Fruit fly (Drosophila melanogaster) S2 (cell line): Measurements from ENCODE around the gene CG13896.

Experiments used
- CG8478 ChIP-seq: fragments of >200 bp; optimal IDR thresholded peaks from 2 replicates; lab custom pipeline; 2018
- CTCF ChIP-seq, 2 experiments: fragments of >200 bp; optimal IDR thresholded peaks; 2 replicates each; lab custom pipeline; 2018

CG13896 gene

DNA sequence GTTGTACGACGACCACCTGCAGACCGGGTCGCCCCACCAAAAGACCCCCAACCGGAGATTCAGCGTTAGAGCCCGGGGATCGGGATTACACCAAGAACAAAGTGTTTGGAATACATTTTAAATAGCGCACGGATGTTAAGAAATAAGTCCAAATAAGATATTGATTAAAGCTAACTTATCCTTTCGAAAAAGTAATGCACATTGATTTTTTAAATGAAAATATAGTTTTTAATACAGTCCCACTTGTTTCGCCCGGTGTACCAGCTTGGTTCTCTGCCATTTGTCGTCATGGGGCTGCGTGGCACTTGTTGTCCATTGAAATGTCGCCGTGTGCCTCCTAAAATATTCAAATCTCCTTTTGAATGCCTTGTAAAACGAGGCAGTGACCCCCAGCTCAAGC, 9.4 kb upstream of the CG13896 start:
- TF ChIP-seq CG8478 (no peak), CTCF (optimal IDR thresholded peaks at IDR 0.05; lab: Kevin White, UChicago) (no peak)

DNA sequence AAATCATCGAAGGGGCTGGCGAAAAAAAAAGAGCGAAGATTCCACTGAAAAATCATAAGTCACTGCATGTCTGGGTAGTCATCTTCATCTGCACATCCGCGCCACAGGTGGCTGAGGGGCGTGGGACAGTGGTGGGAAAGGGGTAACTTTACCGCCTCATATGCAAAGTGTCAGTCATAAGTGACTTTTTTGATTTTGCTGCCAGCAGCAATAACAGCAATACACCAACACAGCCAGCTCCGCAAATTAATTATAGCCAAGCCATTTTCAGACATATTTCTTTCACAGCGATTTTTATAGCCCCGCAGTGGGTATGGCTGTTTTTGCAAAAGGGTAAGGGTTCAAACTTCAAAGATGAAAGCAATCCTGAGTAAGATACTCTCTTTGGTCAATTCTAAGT, 6.7 kb upstream of the CG13896 start:
- TF ChIP-seq CG8478 (no peak), CTCF (optimal IDR thresholded peaks at IDR 0.05; lab: Kevin White, UChicago) (no peak)

DNA sequence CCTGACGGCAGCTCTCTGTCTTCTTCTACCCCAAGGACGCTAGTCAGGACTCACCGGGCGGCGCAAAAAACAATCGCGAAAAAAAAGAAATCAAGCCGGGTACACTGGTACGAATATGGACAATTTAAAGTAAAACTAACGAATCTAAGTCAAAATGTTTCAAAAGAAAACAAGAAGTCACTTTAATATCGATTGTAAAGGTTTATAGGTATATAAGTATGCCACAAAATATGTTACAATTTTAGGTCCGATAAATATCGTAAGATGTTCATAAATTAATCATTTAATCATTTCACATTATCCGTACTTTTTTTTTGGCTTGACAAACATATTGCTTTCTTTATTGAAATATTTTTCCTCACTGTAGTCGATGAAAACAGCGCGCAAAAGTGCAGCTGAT, 4.4 kb upstream of the CG13896 start:
- TF ChIP-seq CTCF (optimal IDR thresholded peaks at IDR 0.05; lab: Kevin White, UChicago) = no peak
- no peak for TF ChIP-seq CG8478

DNA sequence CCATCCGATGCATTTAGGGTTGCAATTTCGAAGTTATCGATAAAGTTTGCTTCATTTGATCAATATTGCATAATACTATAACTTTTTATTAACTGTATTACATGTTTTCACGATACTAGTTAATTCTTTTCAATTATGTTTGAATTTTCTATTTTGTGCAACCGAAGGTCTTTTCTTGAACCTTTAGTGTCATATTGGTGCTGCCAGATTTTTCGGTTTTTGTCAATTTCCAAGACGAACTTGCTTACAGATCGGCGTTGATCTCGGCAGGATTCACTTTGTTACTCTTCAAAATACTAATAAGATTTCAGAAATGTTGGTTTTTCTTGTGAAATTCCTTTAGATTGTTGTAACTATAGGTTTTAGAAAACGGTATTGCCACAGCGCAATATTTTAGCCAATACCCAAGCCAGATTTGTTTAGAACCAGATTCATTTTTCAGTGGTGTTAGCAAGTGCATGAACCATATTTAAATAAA, 1.3 kb downstream of the CG13896 start, which contains the start of gene CkIIalpha-i3:
Gene CkIIalpha-i3 (minus strand): TSS at position 263 of the 478 bp plus-strand sequence.
- no peak for TF ChIP-seq CG8478
- peak; percentile 36 to 57 for TF ChIP-seq CTCF (optimal IDR thresholded peaks at IDR 0.05; lab: Kevin White, UChicago)

DNA sequence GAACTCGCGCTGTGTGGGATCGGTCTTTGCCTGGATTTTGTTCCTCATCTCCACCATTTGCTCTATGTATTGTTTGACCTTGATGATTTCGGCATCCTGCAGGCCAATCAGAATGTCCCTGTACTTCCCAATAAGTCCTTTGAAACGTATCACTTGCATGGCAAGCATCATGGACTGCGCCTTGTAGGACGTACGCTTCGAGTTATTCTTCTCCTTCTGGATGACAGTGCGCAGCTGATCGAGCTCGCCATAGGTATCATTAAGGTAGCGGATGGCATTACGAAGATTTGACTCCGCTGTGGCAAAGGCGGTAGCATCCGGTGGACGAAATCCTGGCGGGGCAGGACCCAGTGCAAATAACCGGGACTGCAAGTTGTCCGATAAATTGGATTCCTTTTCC, 1.8 kb downstream of the CG13896 start:
- no peak for TF ChIP-seq CG8478
- TF ChIP-seq CTCF (optimal IDR thresholded peaks at IDR 0.05; lab: Kevin White, UChicago) = peak in 1 of 2 experiments; percentile 5

DNA sequence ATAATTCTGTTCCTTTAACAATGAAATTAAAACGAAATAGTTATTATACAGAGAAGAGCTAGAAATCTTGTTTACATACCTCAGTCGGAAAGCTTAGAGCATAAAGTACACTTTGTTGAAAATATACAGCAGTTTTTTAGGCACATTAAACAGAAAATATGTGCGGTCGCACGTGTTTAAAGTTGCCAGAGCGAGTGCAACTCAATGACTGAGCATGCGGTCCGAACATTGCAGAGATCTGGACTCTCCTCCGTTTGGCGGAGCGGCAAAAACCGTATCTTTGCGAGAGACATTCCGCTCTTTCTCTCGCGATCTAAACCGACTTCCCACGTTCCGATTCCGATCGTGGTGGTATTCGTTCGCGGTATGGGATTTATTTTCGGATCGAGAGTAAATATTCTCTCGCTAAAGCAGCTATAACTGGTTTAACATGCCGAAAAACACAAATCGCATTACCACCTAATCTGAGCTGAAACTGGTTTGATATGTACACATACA, 3.6 kb downstream of the CG13896 start, which contains the start of gene CG13895:
Gene CG13895 (minus strand): TSS at position 214 of the 498 bp plus-strand sequence.
- TF ChIP-seq CTCF (optimal IDR thresholded peaks at IDR 0.05; lab: Kevin White, UChicago) = no peak
- TF ChIP-seq CG8478 = no peak

DNA sequence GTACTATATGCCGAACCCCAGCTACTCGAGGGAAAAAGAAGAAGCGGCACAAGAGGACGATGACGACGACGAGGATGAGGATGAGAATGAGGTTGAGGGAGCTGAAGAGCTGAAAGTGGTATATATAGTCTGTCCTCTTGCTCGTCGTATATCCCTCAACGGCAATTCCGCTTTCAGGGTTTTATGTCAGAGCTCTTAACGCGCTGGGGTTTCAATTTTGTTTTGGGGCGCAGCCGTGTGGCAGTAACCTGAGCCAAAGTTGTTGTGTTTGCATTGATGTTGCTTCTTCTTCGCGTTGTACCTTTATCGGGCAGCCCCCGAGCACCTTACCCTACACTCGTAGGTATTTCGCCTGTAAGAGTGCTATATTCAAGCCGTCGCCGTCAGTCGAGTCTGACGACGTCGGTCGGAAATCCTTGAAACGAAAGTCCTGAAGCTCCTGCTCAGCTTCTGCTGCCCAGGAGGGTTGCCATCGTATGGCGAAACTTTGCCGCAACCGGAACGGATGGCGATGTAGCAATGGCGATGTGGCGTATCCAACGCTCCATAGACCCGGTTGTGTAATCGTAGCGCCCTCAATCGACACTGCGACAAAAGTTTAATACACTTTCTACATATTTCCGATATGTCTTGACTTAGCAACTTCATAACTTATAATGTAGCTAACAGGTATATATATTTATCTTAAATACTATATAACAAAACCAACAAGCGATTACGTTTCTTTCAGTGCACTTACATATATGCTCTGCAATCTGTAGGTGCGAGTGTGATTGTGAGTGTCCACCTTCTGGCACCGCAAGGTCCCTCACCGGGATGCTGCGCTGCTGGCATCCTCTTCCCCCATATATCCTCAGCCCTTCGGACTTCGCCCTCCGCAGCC, 6.7 kb downstream of the CG13896 start:
- no peak for TF ChIP-seq CTCF (optimal IDR thresholded peaks at IDR 0.05; lab: Kevin White, UChicago)
- TF ChIP-seq CG8478 = no peak

DNA sequence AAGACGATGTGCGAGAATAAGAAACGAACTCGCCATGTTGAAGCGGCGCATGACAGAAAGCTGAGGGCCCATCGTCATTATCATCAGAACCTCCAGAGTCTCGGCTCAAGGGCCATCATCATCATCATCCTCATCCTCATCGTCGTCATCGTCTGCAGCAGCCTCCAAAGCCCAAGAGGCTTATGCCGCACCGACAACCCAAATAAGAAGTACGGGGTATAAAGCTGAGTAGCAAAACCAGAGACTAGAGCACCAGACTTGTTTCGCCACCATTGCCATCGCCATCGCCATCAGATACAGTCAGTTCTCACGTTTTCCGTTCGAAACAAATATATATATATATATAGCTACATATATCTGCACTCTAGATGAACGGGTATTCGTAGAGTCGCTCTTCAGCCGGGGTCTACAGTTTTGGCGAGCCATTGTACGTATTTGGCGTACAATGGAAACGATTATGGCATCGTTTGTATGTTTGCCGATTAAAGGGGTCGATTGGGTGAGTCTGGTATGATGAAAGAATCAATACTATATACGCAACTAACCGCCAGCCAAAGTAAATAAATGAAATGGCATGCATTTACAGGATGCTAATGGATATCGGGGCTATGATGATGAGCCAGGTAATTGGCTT, 8.4 kb downstream of the CG13896 start:
- TF ChIP-seq CTCF (optimal IDR thresholded peaks at IDR 0.05; lab: Kevin White, UChicago) = no peak

DNA sequence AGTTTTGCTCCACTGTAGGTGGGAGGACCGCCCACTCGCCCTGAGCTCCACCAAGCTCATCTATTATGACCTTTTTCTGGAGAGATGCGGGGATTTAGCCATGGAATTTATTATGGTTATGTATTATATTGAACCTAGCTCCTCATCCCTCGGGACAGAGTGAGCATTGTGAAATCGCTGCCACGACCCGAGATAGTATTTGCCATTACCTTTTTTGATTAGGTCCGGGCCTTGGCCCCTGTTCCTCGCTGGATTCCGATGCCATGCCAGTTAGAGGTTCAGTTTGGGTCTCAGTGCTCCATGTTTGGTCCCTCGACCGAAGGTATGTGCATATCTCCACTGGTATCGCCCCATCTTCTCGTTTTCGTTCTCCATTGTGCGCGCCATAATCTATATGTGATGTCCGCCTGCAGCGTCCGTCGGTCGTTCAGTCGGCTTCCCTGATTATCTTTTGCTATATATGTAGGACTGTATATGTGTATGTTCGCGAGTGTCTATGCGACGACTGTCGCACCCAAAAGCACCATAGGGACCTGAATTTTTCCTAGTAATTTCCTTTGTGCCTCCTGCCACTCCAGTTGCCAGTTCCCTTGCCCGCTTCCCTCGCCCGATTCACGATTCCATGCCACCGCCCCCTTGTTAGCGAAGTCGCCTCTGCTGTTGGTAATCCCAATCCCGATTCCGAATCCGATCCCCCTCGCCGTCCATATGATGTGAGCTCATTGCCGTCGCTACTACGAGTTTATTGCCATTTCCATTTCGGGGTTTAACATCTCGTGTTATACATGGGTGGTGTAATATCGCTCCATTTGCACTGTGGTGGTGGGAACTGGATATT, 9.6 kb downstream of the CG13896 start:
- no peak for TF ChIP-seq CG8478
- TF ChIP-seq CTCF (optimal IDR thresholded peaks at IDR 0.05; lab: Kevin White, UChicago) = no peak

DNA sequence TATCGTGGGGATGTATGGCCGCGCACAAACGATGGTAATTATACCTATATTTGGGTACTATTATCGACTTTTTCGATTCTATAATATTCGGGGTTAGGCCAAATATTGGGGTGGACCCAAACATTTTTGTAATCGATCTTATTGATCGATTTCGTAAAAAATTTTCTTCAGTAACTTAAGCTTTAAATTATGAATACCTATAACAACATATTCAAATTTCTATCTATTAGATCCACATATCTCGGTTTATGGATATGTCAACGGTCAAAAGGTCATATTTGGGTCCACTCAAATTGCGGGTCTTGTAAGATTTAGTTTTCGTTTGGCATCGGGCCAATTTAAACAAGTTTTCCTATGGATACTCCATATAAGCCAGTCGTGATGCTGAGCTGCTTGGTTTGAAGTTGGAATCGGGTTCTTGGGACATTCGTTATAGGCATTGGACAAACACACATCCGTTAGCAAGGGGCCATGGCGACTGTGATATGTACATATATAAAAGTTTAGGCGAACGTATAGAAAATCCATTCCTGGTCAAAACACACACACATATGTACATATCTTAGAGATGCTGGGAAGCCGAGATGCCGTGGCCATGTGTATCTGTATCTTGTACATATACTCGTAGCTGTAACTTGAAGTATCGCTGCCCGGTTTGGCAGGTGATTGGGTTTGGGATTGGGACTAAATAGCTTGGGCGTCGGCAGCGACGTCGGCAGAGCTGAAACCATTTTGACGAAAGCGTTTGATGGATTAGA, 11.3 kb downstream of the CG13896 start:
- TF ChIP-seq CG8478 = no peak
- TF ChIP-seq CTCF (optimal IDR thresholded peaks at IDR 0.05; lab: Kevin White, UChicago) = no peak

DNA sequence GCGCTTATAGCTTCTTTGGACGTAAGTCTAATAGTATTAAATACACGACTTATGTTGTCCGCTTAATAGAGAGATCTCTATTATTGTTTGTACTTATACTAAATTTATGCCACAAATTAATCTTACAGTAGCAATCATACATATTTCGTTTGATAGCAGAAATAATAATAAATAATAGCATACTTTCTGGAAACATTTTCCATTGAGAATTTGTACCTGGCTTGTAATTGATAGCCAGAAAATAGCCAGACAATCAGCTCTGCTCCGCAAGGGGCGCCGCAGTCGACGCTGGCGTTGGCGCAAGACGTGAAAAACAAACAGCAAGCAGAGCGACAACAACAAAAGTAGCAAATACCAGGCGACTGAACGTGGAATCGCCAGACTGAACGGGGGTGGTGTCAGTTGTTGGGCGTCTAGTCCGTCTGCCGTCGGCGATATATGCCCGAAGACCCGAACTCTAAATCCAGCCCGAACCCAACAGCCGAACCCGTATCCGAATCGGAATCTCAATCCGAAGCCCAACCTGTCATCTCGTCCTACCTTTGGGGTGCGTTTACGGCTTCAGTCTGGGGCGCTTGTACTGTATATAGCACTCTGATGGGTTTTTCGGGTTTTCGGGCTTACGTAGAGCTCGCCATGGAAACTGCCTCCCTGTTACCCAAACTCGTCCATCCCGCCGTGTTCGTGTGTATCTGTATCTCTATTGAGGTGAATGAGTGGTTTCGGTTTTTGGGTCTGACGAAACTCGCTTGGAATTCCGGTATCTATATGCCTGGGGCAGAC, 12.1 kb downstream of the CG13896 start:
- TF ChIP-seq CTCF (optimal IDR thresholded peaks at IDR 0.05; lab: Kevin White, UChicago) (no peak), CG8478 (no peak)

DNA sequence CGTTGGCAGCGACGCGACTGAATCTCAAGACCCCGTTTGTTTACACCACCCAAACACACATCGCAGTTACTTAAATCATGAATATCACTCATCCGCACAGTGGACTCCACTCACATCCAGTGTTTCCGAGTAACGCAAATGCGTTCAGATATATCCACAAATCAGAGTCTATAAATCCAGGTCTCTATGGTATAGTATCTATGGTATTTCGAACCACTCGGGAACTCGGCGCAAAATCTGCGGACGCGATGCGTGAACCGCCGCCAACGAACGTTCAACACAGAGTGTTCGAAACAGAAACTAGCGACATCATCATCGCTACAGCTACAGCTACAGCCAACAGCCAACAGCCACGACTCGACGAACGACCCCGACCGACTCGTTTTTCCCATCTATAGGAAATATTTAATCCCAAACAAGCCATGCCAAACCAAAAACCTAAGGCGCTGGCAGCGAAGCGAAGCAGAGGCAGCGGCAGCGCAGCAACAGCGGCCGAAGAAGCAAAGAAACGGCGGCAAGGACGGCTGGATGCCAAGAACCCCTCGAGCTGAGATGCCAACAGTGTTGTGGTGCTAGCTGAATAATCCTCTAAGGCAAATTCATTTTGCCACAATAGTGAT, 12.8 kb downstream of the CG13896 start, which contains the start of gene CG13894:
Gene CG13894 (minus strand): TSS at position 397 of the 620 bp plus-strand sequence.
- TF ChIP-seq CTCF (optimal IDR thresholded peaks at IDR 0.05; lab: Kevin White, UChicago) = peak in 1 of 2 experiments; percentile 0
- no peak for TF ChIP-seq CG8478

DNA sequence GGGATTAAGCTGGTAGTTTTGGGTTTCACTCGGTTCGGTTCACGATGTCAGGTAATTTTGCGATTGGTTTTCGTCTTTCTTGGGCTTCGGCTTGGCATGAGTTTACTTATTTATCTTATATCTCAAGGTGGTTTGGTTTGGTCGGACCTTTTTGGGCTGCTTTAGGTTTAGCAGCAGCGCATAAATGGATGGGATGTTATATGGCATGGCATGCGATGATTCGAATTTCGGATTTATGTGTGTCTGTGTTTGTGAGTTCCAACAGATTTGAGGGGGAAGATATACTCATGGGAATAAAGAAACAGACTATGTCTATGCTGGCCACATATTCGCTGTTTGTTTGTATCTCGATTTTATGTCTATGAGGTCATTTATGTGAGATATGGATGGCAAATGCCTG, 13.9 kb downstream of the CG13896 start:
- TF ChIP-seq CTCF (optimal IDR thresholded peaks at IDR 0.05; lab: Kevin White, UChicago) (no peak), CG8478 (no peak)
